Fruit fly (Drosophila melanogaster): ENCODE data around the gene CG8611.

CG8611 gene

dm6 chrX:17423310-17423945 is 1.5 kb upstream of the CG8611 start, which contains the start of gene ENGase (continued):
- TF ChIP-seq Camta (GFP tag; optimal IDR thresholded peaks at IDR 0.05) (no peak), CG18599 (GFP tag; optimal IDR thresholded peaks at IDR 0.05) (peak; percentile 14), az2 (GFP tag; optimal IDR thresholded peaks at IDR 0.05) (no peak), CG12236 (GFP tag; optimal IDR thresholded peaks at IDR 0.05) (no peak), Pdp1 (GFP tag; optimal IDR thresholded peaks at IDR 0.05) (no peak), zfh1 (GFP tag; IDR thresholded peaks at IDR 0.05) (no peak), CG16779 (GFP tag; IDR thresholded peaks at IDR 0.05) (no peak), Ssrp (tag; optimal IDR thresholded peaks at IDR 0.05) (no peak), CG17568 (GFP tag; optimal IDR thresholded peaks at IDR 0.05) (no peak), CG17912 (GFP tag; optimal IDR thresholded peaks at IDR 0.05) (no peak), CG16863 (GFP tag; optimal IDR thresholded peaks at IDR 0.05) (no peak), B-H1 (GFP tag; IDR thresholded peaks at IDR 0.05) (no peak), Sry-β (GFP tag; optimal IDR thresholded peaks at IDR 0.05) (no peak), CG18764 (GFP tag; optimal IDR thresholded peaks at IDR 0.05) (no peak), stc (GFP tag; IDR thresholded peaks at IDR 0.05) (no peak), Scr (GFP tag; IDR thresholded peaks at IDR 0.05; ENCODE audit: partially characterized antibody) (no peak), gsb-n (tag; optimal IDR thresholded peaks at IDR 0.05) (no peak), nerfin-1 (tag; optimal IDR thresholded peaks at IDR 0.05) (no peak), slbo (GFP tag; IDR thresholded peaks at IDR 0.05) (peak; percentile 52), CG14965 (GFP tag; optimal IDR thresholded peaks at IDR 0.05; ENCODE audit: borderline replicate concordance) (no peak), jumu (GFP tag; optimal IDR thresholded peaks at IDR 0.05) (no peak), sr (GFP tag; IDR thresholded peaks at IDR 0.05) (no peak), CG17359 (tag; optimal IDR thresholded peaks at IDR 0.05) (no peak), grn (GFP tag; optimal IDR thresholded peaks at IDR 0.05) (no peak), CG8478 (optimal IDR thresholded peaks at IDR 0.05) (no peak), sc (optimal IDR thresholded peaks at IDR 0.05) (no peak), sc (GFP tag; optimal IDR thresholded peaks at IDR 0.05) (no peak), CG7839 (tag; optimal IDR thresholded peaks at IDR 0.05) (no peak), NC2β (GFP tag; optimal IDR thresholded peaks at IDR 0.05) (no peak), crp (GFP tag; optimal IDR thresholded peaks at IDR 0.05) (peak; percentile 30 to 86), BtbVII (GFP tag; optimal IDR thresholded peaks at IDR 0.05) (no peak), HmgD (GFP tag; optimal IDR thresholded peaks at IDR 0.05) (no peak), CG11456 (GFP tag; IDR thresholded peaks at IDR 0.05) (no peak), CG31441 (GFP tag; IDR thresholded peaks at IDR 0.05) (no peak), ham (GFP tag; IDR thresholded peaks at IDR 0.05) (no peak), inv (GFP tag; IDR thresholded peaks at IDR 0.05; ENCODE audit: partially characterized antibody) (no peak), CG31388 (GFP tag; optimal IDR thresholded peaks at IDR 0.05) (no peak), disco-r (GFP tag; optimal IDR thresholded peaks at IDR 0.05) (no peak), CG10147 (GFP tag; optimal IDR thresholded peaks at IDR 0.05) (no peak), CG7987 (GFP tag; optimal IDR thresholded peaks at IDR 0.05) (no peak), al (GFP tag; IDR thresholded peaks at IDR 0.05) (no peak), bsh (GFP tag; optimal IDR thresholded peaks at IDR 0.05) (no peak), grau (tag; optimal IDR thresholded peaks at IDR 0.05) (no peak), sd (tag; optimal IDR thresholded peaks at IDR 0.05) (no peak), pum (GFP tag; optimal IDR thresholded peaks at IDR 0.05) (no peak), E2f2 (GFP tag; IDR thresholded peaks at IDR 0.05) (peak; percentile 93), gcm2 (GFP tag; optimal IDR thresholded peaks at IDR 0.05) (no peak), CG32532 (GFP tag; IDR thresholded peaks at IDR 0.05) (no peak), CG12744 (GFP tag; optimal IDR thresholded peaks at IDR 0.05) (no peak), H15 (GFP tag; IDR thresholded peaks at IDR 0.05) (no peak), CG14050 (GFP tag; IDR thresholded peaks at IDR 0.05) (no peak)
